Fruit fly (Drosophila melanogaster): Measurements from ENCODE around the gene Chro.

Gene Chro

dm6 chr3L:22839243-22839642 lies 39.5 kb downstream of the Chro start:
- TF ChIP-seq CG8301 (tag; optimal IDR thresholded peaks at IDR 0.05) = no peak
- no peak for TF ChIP-seq CG34367 (tag; optimal IDR thresholded peaks at IDR 0.05)
- no peak for TF ChIP-seq gl (tag; optimal IDR thresholded peaks at IDR 0.05)
- TF ChIP-seq CG8159 (tag; optimal IDR thresholded peaks at IDR 0.05) = no peak
- no peak for TF ChIP-seq CG12605 (GFP tag; IDR thresholded peaks at IDR 0.05)
- no peak for TF ChIP-seq CG9948 (tag; optimal IDR thresholded peaks at IDR 0.05)
- TF ChIP-seq Pif1A (GFP tag; optimal IDR thresholded peaks at IDR 0.05) = no peak
- no peak for TF ChIP-seq fd96Ca (GFP tag; IDR thresholded peaks at IDR 0.05)
- TF ChIP-seq CG14655 (GFP tag; optimal IDR thresholded peaks at IDR 0.05) = no peak
- TF ChIP-seq CG17806 (tag; optimal IDR thresholded peaks at IDR 0.05) = no peak
- TF ChIP-seq rn (GFP tag; IDR thresholded peaks at IDR 0.05) = no peak

- TF ChIP-seq CG14655 (GFP tag; optimal IDR thresholded peaks at IDR 0.05) (peak; percentile 9), Ets98B (GFP tag; IDR thresholded peaks at IDR 0.05) (peak; percentile 65), CG15710 (tag; optimal IDR thresholded peaks at IDR 0.05) (no peak), EcR (GFP tag; optimal IDR thresholded peaks at IDR 0.05) (peak; percentile 53), CG13204 (GFP tag; optimal IDR thresholded peaks at IDR 0.05) (no peak), CG9948 (tag; optimal IDR thresholded peaks at IDR 0.05) (no peak), fd96Ca (GFP tag; IDR thresholded peaks at IDR 0.05) (peak; percentile 46; the same call in 2 of the 3 replicates), CG34367 (tag; optimal IDR thresholded peaks at IDR 0.05) (no peak), rn (GFP tag; IDR thresholded peaks at IDR 0.05) (no peak), CG17806 (tag; optimal IDR thresholded peaks at IDR 0.05) (no peak), CG12605 (GFP tag; IDR thresholded peaks at IDR 0.05) (peak; percentile 57), CG8301 (tag; optimal IDR thresholded peaks at IDR 0.05) (no peak), Pif1A (GFP tag; optimal IDR thresholded peaks at IDR 0.05) (no peak), gl (tag; optimal IDR thresholded peaks at IDR 0.05) (no peak), CG32121 (GFP tag; IDR thresholded peaks at IDR 0.05) (peak; percentile 62; the same call in 1 of the 2 replicates), Snoo (tag; optimal IDR thresholded peaks at IDR 0.05) (no peak), CG4496 (GFP tag; IDR thresholded peaks at IDR 0.05) (peak; percentile 74; the same call in 1 of the 3 replicates), D1 (tag; optimal IDR thresholded peaks at IDR 0.05) (no peak), CG8159 (tag; optimal IDR thresholded peaks at IDR 0.05) (no peak), Pif1B (GFP tag; optimal IDR thresholded peaks at IDR 0.05) (no peak), CG10348 (GFP tag; IDR thresholded peaks at IDR 0.05) (no peak)
Observed at dm6 chr3L:22837651-22838614, 40.9 kb downstream of the Chro start.

- TF ChIP-seq CG13204 (GFP tag; optimal IDR thresholded peaks at IDR 0.05) = no peak
- TF ChIP-seq gl (tag; optimal IDR thresholded peaks at IDR 0.05) = no peak
- TF ChIP-seq CG10348 (GFP tag; IDR thresholded peaks at IDR 0.05) = no peak
- TF ChIP-seq D1 (tag; optimal IDR thresholded peaks at IDR 0.05) = no peak
- TF ChIP-seq Ets98B (GFP tag; IDR thresholded peaks at IDR 0.05) = no peak
- no peak for TF ChIP-seq Snoo (tag; optimal IDR thresholded peaks at IDR 0.05)
- TF ChIP-seq fd96Ca (GFP tag; IDR thresholded peaks at IDR 0.05) = no peak
- no peak for TF ChIP-seq CG8301 (tag; optimal IDR thresholded peaks at IDR 0.05)
- no peak for TF ChIP-seq CG12605 (GFP tag; IDR thresholded peaks at IDR 0.05)
Observed at dm6 chr3L:22836768-22837167, 42.0 kb downstream of the Chro start, which contains the start of the genes CG11226 and CG45428. Gene CG11226, plus strand, starts transcription at chr3L:22837068. Gene CG45428, minus strand, starts transcription at chr3L:22837070.

dm6 chr3L:22835144-22835964 lies 43.4 kb downstream of the Chro start, which contains the start of gene jim:
Gene jim, minus strand, starts transcription at chr3L:22835194.
- peak; percentile 71 for TF ChIP-seq gl (tag; optimal IDR thresholded peaks at IDR 0.05)
- peak; percentile 92 for TF ChIP-seq CG13204 (GFP tag; optimal IDR thresholded peaks at IDR 0.05)
- TF ChIP-seq fd96Ca (GFP tag; IDR thresholded peaks at IDR 0.05) = peak; percentile 82; the same call in 2 of the 3 replicates
- peak; percentile 48 for TF ChIP-seq CG14655 (GFP tag; optimal IDR thresholded peaks at IDR 0.05)
- peak; percentile 56 for TF ChIP-seq Pif1B (GFP tag; optimal IDR thresholded peaks at IDR 0.05)
- TF ChIP-seq D1 (tag; optimal IDR thresholded peaks at IDR 0.05) = no peak
- peak; percentile 33 for TF ChIP-seq CG8301 (tag; optimal IDR thresholded peaks at IDR 0.05)
- TF ChIP-seq CG17806 (tag; optimal IDR thresholded peaks at IDR 0.05) = no peak
- peak; percentile 67 for TF ChIP-seq Snoo (tag; optimal IDR thresholded peaks at IDR 0.05)
- peak; percentile 23 for TF ChIP-seq CG8159 (tag; optimal IDR thresholded peaks at IDR 0.05)
- TF ChIP-seq CG10348 (GFP tag; IDR thresholded peaks at IDR 0.05) = 0 out of 2 replicates have a peak, but pooled peaks have one; percentile 15
- TF ChIP-seq CG32121 (GFP tag; IDR thresholded peaks at IDR 0.05) = peak; percentile 60; the same call in 1 of the 2 replicates
- peak; percentile 88 for TF ChIP-seq EcR (GFP tag; optimal IDR thresholded peaks at IDR 0.05)
- no peak for TF ChIP-seq rn (GFP tag; IDR thresholded peaks at IDR 0.05)
- TF ChIP-seq CG15710 (tag; optimal IDR thresholded peaks at IDR 0.05) = peak; percentile 44
- peak; percentile 38 for TF ChIP-seq CG34367 (tag; optimal IDR thresholded peaks at IDR 0.05)
- peak; percentile 68 for TF ChIP-seq Ets98B (GFP tag; IDR thresholded peaks at IDR 0.05)
- TF ChIP-seq CG12605 (GFP tag; IDR thresholded peaks at IDR 0.05) = peak; percentile 80
- no peak for TF ChIP-seq Pif1A (GFP tag; optimal IDR thresholded peaks at IDR 0.05)
- TF ChIP-seq CG4496 (GFP tag; IDR thresholded peaks at IDR 0.05) = no peak; the same call in 1 of the 3 replicates
- TF ChIP-seq CG9948 (tag; optimal IDR thresholded peaks at IDR 0.05) = no peak
